Fruit fly (Drosophila melanogaster): ENCODE data around the gene CG14710.

The CG14710 gene

DNA sequence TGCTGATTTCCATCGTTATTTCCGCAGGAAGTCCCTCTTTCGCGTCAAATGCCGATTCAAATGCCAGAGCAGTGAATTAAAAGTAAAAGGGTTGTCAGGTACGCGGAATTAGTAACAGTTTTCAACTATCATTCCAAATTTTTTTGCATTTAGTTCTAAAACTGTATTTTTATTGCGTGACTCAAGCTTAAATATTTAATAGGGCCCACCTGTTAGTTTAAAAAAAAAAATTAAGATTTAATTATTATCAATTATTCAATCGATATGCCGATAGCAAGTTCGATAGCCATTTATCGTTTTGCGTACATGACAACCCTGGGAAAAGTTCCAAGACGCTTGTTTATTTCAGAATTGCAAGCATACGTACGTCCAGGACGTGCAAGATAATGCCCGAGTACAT, 3.1 kb downstream of the CG14710 start, which contains the start of gene CG14711 (continued):
- TF ChIP-seq abd-A (tag; optimal IDR thresholded peaks at IDR 0.05) (no peak), sqz (GFP tag; optimal IDR thresholded peaks at IDR 0.05) (no peak), jing (GFP tag; optimal IDR thresholded peaks at IDR 0.05) (no peak), Pdp1 (GFP tag; optimal IDR thresholded peaks at IDR 0.05) (peak; percentile 75 to 77), psq (GFP tag; optimal IDR thresholded peaks at IDR 0.05) (peak; percentile 19), Deaf1 (tag; optimal IDR thresholded peaks at IDR 0.05) (no peak), org-1 (GFP tag; optimal IDR thresholded peaks at IDR 0.05) (peak; percentile 56), CG12155 (GFP tag; optimal IDR thresholded peaks at IDR 0.05) (peak; percentile 85), CG6175 (GFP tag; IDR thresholded peaks at IDR 0.05) (0 out of 3 replicates have a peak, but pooled peaks have one; percentile 10), CG12071 (GFP tag; optimal IDR thresholded peaks at IDR 0.05) (no peak), Ssrp (tag; optimal IDR thresholded peaks at IDR 0.05) (peak; percentile 80), Lhr (GFP tag; optimal IDR thresholded peaks at IDR 0.05) (peak; percentile 69), CG34376 (GFP tag; optimal IDR thresholded peaks at IDR 0.05) (peak; percentile 83), MESR4 (GFP tag; optimal IDR thresholded peaks at IDR 0.05) (peak; percentile 64), Spps (tag; optimal IDR thresholded peaks at IDR 0.05) (peak; percentile 86), CG10462 (GFP tag; optimal IDR thresholded peaks at IDR 0.05) (peak; percentile 83), Trl (optimal IDR thresholded peaks at IDR 0.05) (no peak), Trl (GFP tag; optimal IDR thresholded peaks at IDR 0.05) (peak; percentile 77), CG6765 (GFP tag; optimal IDR thresholded peaks at IDR 0.05) (peak; percentile 79), CG17359 (tag; optimal IDR thresholded peaks at IDR 0.05) (peak; percentile 86), repo (GFP tag; optimal IDR thresholded peaks at IDR 0.05) (no peak), ken (GFP tag; IDR thresholded peaks at IDR 0.05) (peak; percentile 65; the same call in 1 of the 3 replicates), CG6272 (GFP tag; IDR thresholded peaks at IDR 0.05) (peak; percentile 77), dpn (GFP tag; optimal IDR thresholded peaks at IDR 0.05) (peak; percentile 67 to 89), D19B (GFP tag; optimal IDR thresholded peaks at IDR 0.05) (peak; percentile 48), CoRest (tag; optimal IDR thresholded peaks at IDR 0.05) (peak; percentile 91), CG10366 (GFP tag; IDR thresholded peaks at IDR 0.05) (peak; percentile 80), ap (GFP tag; IDR thresholded peaks at IDR 0.05) (peak; percentile 79), D (optimal IDR thresholded peaks at IDR 0.05) (no peak), D (GFP tag; optimal IDR thresholded peaks at IDR 0.05) (peak; percentile 75), Ets97D (GFP tag; optimal IDR thresholded peaks at IDR 0.05) (peak; percentile 78), CG3726 (GFP tag; IDR thresholded peaks at IDR 0.05) (peak; percentile 76; the same call in 2 of the 3 replicates), kay (GFP tag; optimal IDR thresholded peaks at IDR 0.05) (peak; percentile 74), sna (GFP tag; IDR thresholded peaks at IDR 0.05; ENCODE audit: partially characterized antibody) (peak; percentile 86; the same call in 1 of the 2 replicates), Fer3 (tag; optimal IDR thresholded peaks at IDR 0.05) (peak; percentile 84), hbn (GFP tag; IDR thresholded peaks at IDR 0.05; ENCODE audit: partially characterized antibody) (peak; percentile 82), Stat92E (GFP tag; optimal IDR thresholded peaks at IDR 0.05) (peak in 1 of 3 experiments; percentile 71), CG13624 (GFP tag; optimal IDR thresholded peaks at IDR 0.05) (peak; percentile 53), tna (GFP tag; IDR thresholded peaks at IDR 0.05; ENCODE audit: partially characterized antibody) (peak; percentile 63; the same call in 1 of the 2 replicates), Camta (GFP tag; optimal IDR thresholded peaks at IDR 0.05) (peak; percentile 70), her (GFP tag; optimal IDR thresholded peaks at IDR 0.05) (no peak), bbx (GFP tag; IDR thresholded peaks at IDR 0.05; ENCODE audit: partially characterized antibody) (peak; percentile 73), trem (tag; optimal IDR thresholded peaks at IDR 0.05) (peak; percentile 86), CG14965 (GFP tag; optimal IDR thresholded peaks at IDR 0.05; ENCODE audit: borderline replicate concordance) (no peak), CG33557 (GFP tag; optimal IDR thresholded peaks at IDR 0.05) (peak; percentile 82), pum (GFP tag; optimal IDR thresholded peaks at IDR 0.05) (peak; percentile 75), wek (GFP tag; optimal IDR thresholded peaks at IDR 0.05) (peak; percentile 32), NC2α (GFP tag; optimal IDR thresholded peaks at IDR 0.05) (peak; percentile 27), pfk (GFP tag; optimal IDR thresholded peaks at IDR 0.05) (no peak), Mad (GFP tag; optimal IDR thresholded peaks at IDR 0.05) (peak; percentile 83)
